Fruit fly (Drosophila melanogaster) whole organism, embryonic: Measurements from ENCODE around the gene dtn.

ENCODE experiments used
- Antp ChIP-seq: fragments of 200-800 bp; sonication (Bioruptor generic); optimal IDR thresholded peaks from 3 replicates; lab custom pipeline; 2016; ENCODE audit warnings: missing biosample characterization, missing genetic modification characterization
- Atf-2 ChIP-seq: fragments of 200-800 bp; sonication (Bioruptor generic); optimal IDR thresholded peaks from 2 replicates; lab custom pipeline; 2016; ENCODE audit warnings: missing biosample characterization, missing genetic modification characterization
- B-H2 ChIP-seq: fragments of 200-800 bp; sonication (Bioruptor generic); optimal IDR thresholded peaks from 2 replicates; lab custom pipeline; 2018; ENCODE audit warnings: missing biosample characterization, mild to moderate bottlenecking, missing genetic modification characterization
- BEAF-32 ChIP-seq: fragments of 200-800 bp; sonication (Bioruptor generic); optimal IDR thresholded peaks from 3 replicates; lab custom pipeline; 2017; ENCODE audit warnings: missing biosample characterization, missing genetic modification characterization, mild to moderate bottlenecking, moderate library complexity, missing genetic modification reagents
- Bteb2 ChIP-seq: fragments of 200-800 bp; sonication (Bioruptor generic); optimal IDR thresholded peaks from 2 replicates; lab custom pipeline; 2016; ENCODE audit warnings: missing biosample characterization, missing genetic modification characterization
- CG11398 ChIP-seq: fragments of 200-800 bp; sonication (Bioruptor generic); optimal IDR thresholded peaks from 2 replicates; lab custom pipeline; 2016; ENCODE audit warnings: missing biosample characterization, missing genetic modification characterization
- CG12769 ChIP-seq: fragments of 200-800 bp; sonication (Bioruptor generic); optimal IDR thresholded peaks from 2 replicates; lab custom pipeline; 2019; ENCODE audit warnings: missing biosample characterization, mild to moderate bottlenecking, missing genetic modification characterization, moderate library complexity
- CG13894 ChIP-seq: fragments of 200-800 bp; sonication (Bioruptor generic); optimal IDR thresholded peaks from 3 replicates; lab custom pipeline; 2018; ENCODE audit warnings: missing biosample characterization, mild to moderate bottlenecking, missing genetic modification characterization, moderate library complexity
- CG14014 ChIP-seq: fragments of 200-800 bp; sonication (Bioruptor generic); IDR thresholded peaks from 2 replicates; pipeline ENCODE4 v1.3.6; 2022; ENCODE audit warnings: missing biosample characterization, missing genetic modification characterization
- CG15073 ChIP-seq: fragments of 200-800 bp; sonication (Bioruptor generic); optimal IDR thresholded peaks from 2 replicates; lab custom pipeline; 2016; ENCODE audit warnings: missing biosample characterization, missing genetic modification characterization
- CG18011 ChIP-seq: fragments of 200-800 bp; sonication (Bioruptor generic); optimal IDR thresholded peaks from 2 replicates; lab custom pipeline; 2017; ENCODE audit warnings: missing biosample characterization, missing genetic modification characterization, mild to moderate bottlenecking, moderate library complexity, missing genotype
- CG2202 ChIP-seq: fragments of 200-800 bp; sonication (Bioruptor generic); optimal IDR thresholded peaks from 2 replicates; lab custom pipeline; 2018; ENCODE audit warnings: missing biosample characterization, mild to moderate bottlenecking, missing genetic modification characterization
- CG2712 ChIP-seq: fragments of 200-800 bp; optimal IDR thresholded peaks from 3 replicates; lab custom pipeline; 2019; ENCODE audit warnings: missing biosample characterization, mild to moderate bottlenecking, missing genetic modification characterization, moderate library complexity
- CG30020 ChIP-seq: fragments of 200-800 bp; optimal IDR thresholded peaks from 2 replicates; lab custom pipeline; 2019; ENCODE audit warnings: missing biosample characterization, mild to moderate bottlenecking, missing genetic modification characterization, moderate library complexity
- CG31224 ChIP-seq: fragments of 200-800 bp; sonication (Bioruptor generic); IDR thresholded peaks from 2 replicates; pipeline ENCODE4 v1.3.6; 2022; ENCODE audit warnings: missing biosample characterization, missing genetic modification characterization
- CG3407 ChIP-seq: fragments of 200-800 bp; sonication (Bioruptor generic); optimal IDR thresholded peaks from 2 replicates; lab custom pipeline; 2018; ENCODE audit warnings: missing biosample characterization, mild to moderate bottlenecking, missing genetic modification characterization
- CG3995 ChIP-seq: fragments of 200-800 bp; sonication (Bioruptor generic); optimal IDR thresholded peaks from 3 replicates; lab custom pipeline; 2016; ENCODE audit warnings: missing biosample characterization, missing genetic modification characterization
- CG4404 ChIP-seq: fragments of 200-800 bp; sonication (Bioruptor generic); IDR thresholded peaks from 2 replicates; pipeline ENCODE4 v1.3.6; 2022; ENCODE audit warnings: missing biosample characterization, missing genetic modification characterization
- CG8089 ChIP-seq: fragments of 200-800 bp; sonication (Bioruptor generic); optimal IDR thresholded peaks from 3 replicates; lab custom pipeline; 2016; ENCODE audit warnings: missing biosample characterization, missing genetic modification characterization
- CG8359 ChIP-seq: fragments of 200-800 bp; sonication (Bioruptor generic); optimal IDR thresholded peaks from 2 replicates; lab custom pipeline; 2017; ENCODE audit warnings: missing biosample characterization, mild to moderate bottlenecking, missing genetic modification characterization, borderline replicate concordance
- CG8388 ChIP-seq: fragments of 200-800 bp; sonication (Bioruptor generic); optimal IDR thresholded peaks from 2 replicates; lab custom pipeline; 2019; ENCODE audit warnings: missing biosample characterization, mild to moderate bottlenecking, missing genetic modification characterization, moderate library complexity
- CG8478 ChIP-seq: fragments of >200 bp; optimal IDR thresholded peaks from 2 replicates; lab custom pipeline; 2018
- CG9932 ChIP-seq: fragments of 200-800 bp; sonication (Bioruptor generic); IDR thresholded peaks from 2 replicates; pipeline ENCODE4 v1.3.6; 2022; ENCODE audit warnings: missing biosample characterization, missing genetic modification characterization
- CkIIα-i1 ChIP-seq: fragments of 200-800 bp; sonication (Bioruptor generic); IDR thresholded peaks from 2 replicates; pipeline ENCODE4 v1.3.6; 2022; ENCODE audit warnings: missing biosample characterization, missing genetic modification characterization
- Dad ChIP-seq: fragments of 200-800 bp; sonication (Bioruptor generic); optimal IDR thresholded peaks from 3 replicates; lab custom pipeline; 2016; ENCODE audit warnings: missing biosample characterization, missing genetic modification characterization
- Dip2 ChIP-seq: fragments of 200-800 bp; sonication (Bioruptor generic); IDR thresholded peaks from 2 replicates; pipeline ENCODE4 v1.3.6; 2022; ENCODE audit warnings: missing biosample characterization, missing genetic modification characterization
- Ets97D ChIP-seq: fragments of 200-800 bp; sonication (Bioruptor generic); optimal IDR thresholded peaks from 3 replicates; lab custom pipeline; 2016; ENCODE audit warnings: missing biosample characterization, missing genetic modification characterization
- H2.0 ChIP-seq: fragments of 200-800 bp; sonication (Bioruptor generic); IDR thresholded peaks from 2 replicates; pipeline ENCODE4 v1.3.6; 2022; ENCODE audit warnings: missing biosample characterization, missing genetic modification characterization
- Hey ChIP-seq: fragments of 200-800 bp; sonication (Bioruptor generic); optimal IDR thresholded peaks from 3 replicates; lab custom pipeline; 2018; ENCODE audit warnings: missing biosample characterization, mild to moderate bottlenecking, missing genetic modification characterization
- Hmr ChIP-seq: fragments of 200-800 bp; sonication (Bioruptor generic); optimal IDR thresholded peaks from 3 replicates; lab custom pipeline; 2017; ENCODE audit warnings: mild to moderate bottlenecking, missing biosample characterization, missing genetic modification reagents, missing genetic modification characterization
- Hsf ChIP-seq: fragments of 200-800 bp; sonication (Bioruptor generic); optimal IDR thresholded peaks from 3 replicates; lab custom pipeline; 2016; ENCODE audit warnings: missing biosample characterization, missing genetic modification characterization
- Jarid2 ChIP-seq: fragments of 200-800 bp; sonication (Bioruptor generic); optimal IDR thresholded peaks from 3 replicates; lab custom pipeline; 2017; ENCODE audit warnings: mild to moderate bottlenecking, missing biosample characterization, missing genetic modification reagents, missing genetic modification characterization
- NfI ChIP-seq: fragments of 200-800 bp; sonication (Bioruptor generic); optimal IDR thresholded peaks from 3 replicates; lab custom pipeline; 2018; ENCODE audit warnings: missing biosample characterization, mild to moderate bottlenecking, missing genetic modification characterization, moderate library complexity
- Sin3A ChIP-seq: fragments of >200 bp; optimal IDR thresholded peaks from 2 replicates; lab custom pipeline; 2018
- Stat92E ChIP-seq, 3 experiments: fragments of >200 bp in 2 of 3; fragments of 200-800 bp in 1 of 3; sonication (Bioruptor generic) in 1 of 3; optimal IDR thresholded peaks; 2 replicates each; lab custom pipeline; 2017 to 2019; ENCODE audit warnings: missing biosample characterization in 3 of 3, missing genetic modification characterization in 3 of 3, mild to moderate bottlenecking in 1 of 3, moderate library complexity in 1 of 3
- TFAM ChIP-seq: fragments of 200-800 bp; sonication (Bioruptor generic); optimal IDR thresholded peaks from 2 replicates; lab custom pipeline; 2017; ENCODE audit warnings: missing biosample characterization, missing genetic modification characterization, inconsistent platforms
- az2 ChIP-seq: fragments of 200-800 bp; sonication (Bioruptor generic); optimal IDR thresholded peaks from 3 replicates; lab custom pipeline; 2016; ENCODE audit warnings: missing biosample characterization, missing genetic modification characterization
- bowl ChIP-seq: fragments of 200-800 bp; sonication (Bioruptor generic); IDR thresholded peaks from 2 replicates; pipeline ENCODE4 v1.3.6; 2022; ENCODE audit warnings: missing biosample characterization, missing genetic modification characterization
- cas ChIP-seq: fragments of 200-800 bp; sonication (Bioruptor generic); IDR thresholded peaks from 2 replicates; pipeline ENCODE4 v1.3.6; 2022; ENCODE audit warnings: missing biosample characterization, missing genetic modification characterization
- corto ChIP-seq: fragments of 200-800 bp; sonication (Bioruptor generic); optimal IDR thresholded peaks from 2 replicates; lab custom pipeline; 2016; ENCODE audit warnings: missing biosample characterization, mild to moderate bottlenecking, missing genetic modification characterization, moderate library complexity
- en ChIP-seq: fragments of 200-800 bp; sonication (Bioruptor generic); optimal IDR thresholded peaks from 2 replicates; lab custom pipeline; 2016; ENCODE audit warnings: missing biosample characterization, missing genetic modification characterization
- exex ChIP-seq: fragments of 200-800 bp; sonication (Bioruptor generic); optimal IDR thresholded peaks from 4 replicates; lab custom pipeline; 2018; ENCODE audit warnings: missing biosample characterization, mild to moderate bottlenecking, missing genetic modification characterization, moderate library complexity
- ftz-f1 ChIP-seq: fragments of 200-800 bp; sonication (Bioruptor generic); optimal IDR thresholded peaks from 2 replicates; lab custom pipeline; 2016; ENCODE audit warnings: missing biosample characterization, missing genetic modification characterization
- gce ChIP-seq: fragments of 200-800 bp; sonication (Bioruptor generic); IDR thresholded peaks from 3 replicates; pipeline ENCODE4 v1.3.6; 2022; ENCODE audit warnings: missing biosample characterization, missing genetic modification characterization
- gro ChIP-seq: fragments of 200-800 bp; sonication (Bioruptor generic); optimal IDR thresholded peaks from 2 replicates; lab custom pipeline; 2016; ENCODE audit warnings: missing biosample characterization, missing genetic modification characterization
- lilli ChIP-seq: fragments of 200-800 bp; sonication (Bioruptor generic); optimal IDR thresholded peaks from 3 replicates; lab custom pipeline; 2016; ENCODE audit warnings: missing biosample characterization, missing genetic modification characterization
- org-1 ChIP-seq: fragments of 200-800 bp; sonication (Bioruptor generic); optimal IDR thresholded peaks from 2 replicates; lab custom pipeline; 2017; ENCODE audit warnings: missing biosample characterization, missing genetic modification characterization
- pnt ChIP-seq: fragments of 200-800 bp; sonication (Bioruptor generic); optimal IDR thresholded peaks from 3 replicates; lab custom pipeline; 2016; ENCODE audit warnings: missing biosample characterization, missing genetic modification characterization
- stc ChIP-seq: fragments of 200-800 bp; sonication (Bioruptor generic); IDR thresholded peaks from 2 replicates; pipeline ENCODE4 v1.3.6; 2022; ENCODE audit warnings: missing biosample characterization, missing genetic modification characterization
- yki ChIP-seq: fragments of >200 bp; optimal IDR thresholded peaks from 3 replicates; lab custom pipeline; 2018

dtn gene

dm6 chrX:6224225-6225190, 939 bp upstream of the dtn start, which contains the start of gene sqh (continued):
- TF ChIP-seq Sin3A (lab: Kevin White, UChicago) (no peak), CG8388 (peak; percentile 81), CG18011 (peak; percentile 73), Dip2 (GFP tag; lab: Robert Waterston, UW) (peak; percentile 48; the same call in 1 of the 2 replicates), CG15073 (GFP tag; lab: Kevin White, UChicago) (peak; percentile 67), Jarid2 (GFP tag; lab: Kevin White, UChicago) (no peak), TFAM (GFP tag; lab: Kevin White, UChicago) (no peak), gce (peak; percentile 57; the same call in 2 of the 3 replicates), CG14014 (GFP tag; lab: Robert Waterston, UW) (peak; percentile 88), Antp (GFP tag; lab: Kevin White, UChicago) (peak; percentile 43), CG2202 (tag; lab: Kevin White, UChicago) (peak; percentile 74), Atf-2 (GFP tag; lab: Kevin White, UChicago) (peak; percentile 24), Bteb2 (peak; percentile 58), corto (GFP tag; lab: Kevin White, UChicago) (peak; percentile 84), CG8478 (peak; percentile 77), CG11398 (GFP tag; lab: Kevin White, UChicago) (no peak), BEAF-32 (no peak), Stat92E (GFP tag; optimal IDR thresholded peaks at IDR 0.05; lab: Kevin White, UChicago) (peak in 1 of 3 experiments; percentile 95), CG30020 (tag; lab: Kevin White, UChicago) (peak; percentile 51), az2 (GFP tag; lab: Kevin White, UChicago) (peak; percentile 85), CG4404 (GFP tag; lab: Robert Waterston, UW) (peak; percentile 87), exex (tag; lab: Kevin White, UChicago) (peak; percentile 57), Ets97D (GFP tag; lab: Kevin White, UChicago) (no peak), Hsf (peak; percentile 76), CG3995 (GFP tag; lab: Kevin White, UChicago) (peak; percentile 10), Hmr (peak; percentile 91), Dad (GFP tag; lab: Kevin White, UChicago) (no peak), CG3407 (GFP tag; lab: Kevin White, UChicago) (peak; percentile 87), CG12769 (tag; lab: Kevin White, UChicago) (no peak), CG2712 (peak; percentile 88), stc (GFP tag; lab: Robert Waterston, UW) (peak; percentile 90), lilli (GFP tag; lab: Kevin White, UChicago) (peak; percentile 85), gro (GFP tag; lab: Kevin White, UChicago) (no peak), NfI (GFP tag; lab: Kevin White, UChicago) (peak; percentile 89), en (GFP tag; lab: Kevin White, UChicago) (no peak), CG9932 (GFP tag; lab: Robert Waterston, UW) (peak; percentile 89), Hey (tag; lab: Kevin White, UChicago) (no peak), CG8359 (peak; percentile 79), ftz-f1 (GFP tag; lab: Kevin White, UChicago) (peak; percentile 51), CG8089 (peak; percentile 21), CG31224 (GFP tag; lab: Robert Waterston, UW) (peak; percentile 83), CkIIα-i1 (GFP tag; lab: Robert Waterston, UW) (no peak), CG13894 (tag; lab: Kevin White, UChicago) (peak; percentile 83), bowl (GFP tag; lab: Robert Waterston, UW) (peak; percentile 69; the same call in 1 of the 2 replicates), H2.0 (GFP tag; lab: Robert Waterston, UW) (peak; percentile 84), pnt (GFP tag; lab: Kevin White, UChicago) (no peak), cas (GFP tag; lab: Robert Waterston, UW) (peak; percentile 55; the same call in 1 of the 2 replicates), yki (lab: Kevin White, UChicago) (no peak), org-1 (GFP tag; lab: Kevin White, UChicago) (peak; percentile 86), B-H2 (peak; percentile 77)
